Fruit fly (Drosophila melanogaster) whole organism, embryonic: ENCODE results near the gene Ac76E.

ENCODE experiments used
- CG10366 ChIP-seq: fragments of 200-800 bp; sonication (Bioruptor generic); IDR thresholded peaks from 2 replicates; pipeline ENCODE4 v1.3.6; 2022; ENCODE audit warnings: missing biosample characterization, missing genetic modification characterization
- CG11504 ChIP-seq: fragments of 200-800 bp; sonication (Bioruptor generic); optimal IDR thresholded peaks from 3 replicates; lab custom pipeline; 2019; ENCODE audit warnings: missing biosample characterization, mild to moderate bottlenecking, missing genetic modification characterization, moderate library complexity
- CG3281 ChIP-seq: fragments of 200-800 bp; sonication (Bioruptor generic); optimal IDR thresholded peaks from 3 replicates; lab custom pipeline; 2017; ENCODE audit warnings: missing biosample characterization, mild to moderate bottlenecking, missing genetic modification characterization
- CG7928 ChIP-seq: fragments of 200-800 bp; sonication (Bioruptor generic); optimal IDR thresholded peaks from 2 replicates; lab custom pipeline; 2017; ENCODE audit warnings: missing biosample characterization, mild to moderate bottlenecking, missing genetic modification characterization
- CG9215 ChIP-seq: fragments of 200-800 bp; sonication (Bioruptor generic); IDR thresholded peaks from 2 replicates; pipeline ENCODE4 v1.3.6; 2022; ENCODE audit warnings: missing biosample characterization, missing genetic modification characterization
- TFAM ChIP-seq: fragments of 200-800 bp; sonication (Bioruptor generic); optimal IDR thresholded peaks from 2 replicates; lab custom pipeline; 2017; ENCODE audit warnings: missing biosample characterization, missing genetic modification characterization, inconsistent platforms
- crp ChIP-seq, 2 experiments: fragments of 200-800 bp; sonication (Bioruptor generic); optimal IDR thresholded peaks; 2 replicates in 1 of 2; 3 replicates in 1 of 2; lab custom pipeline; 2017; ENCODE audit warnings: missing biosample characterization in 2 of 2, missing genetic modification characterization in 2 of 2, mild to moderate bottlenecking in 1 of 2, moderate library complexity in 1 of 2
- danr ChIP-seq: fragments of 200-800 bp; sonication (Bioruptor generic); IDR thresholded peaks from 2 replicates; pipeline ENCODE4 v1.3.6; 2022; ENCODE audit warnings: missing biosample characterization, missing genetic modification characterization
- fd96Cb ChIP-seq: fragments of 200-800 bp; sonication (Bioruptor generic); optimal IDR thresholded peaks from 2 replicates; lab custom pipeline; 2018; ENCODE audit warnings: missing biosample characterization, mild to moderate bottlenecking, missing genetic modification characterization, moderate library complexity
- ham ChIP-seq: fragments of 200-800 bp; sonication (Bioruptor generic); IDR thresholded peaks from 2 replicates; pipeline ENCODE4 v1.3.6; 2022; ENCODE audit warnings: missing biosample characterization, missing genetic modification characterization
- lov ChIP-seq, 2 experiments: fragments of 200-800 bp in 1 of 2; fragments of >200 bp in 1 of 2; sonication (Bioruptor generic) in 1 of 2; IDR thresholded peaks in 1 of 2; optimal IDR thresholded peaks in 1 of 2; 2 replicates in 1 of 2; 3 replicates in 1 of 2; pipeline versions ENCODE4 v1.3.6 to Lab custom; 2017 to 2022; ENCODE audit warnings: missing biosample characterization in 1 of 2, missing genetic modification characterization in 1 of 2
- stwl ChIP-seq: fragments of 200-800 bp; sonication (Bioruptor generic); optimal IDR thresholded peaks from 3 replicates; lab custom pipeline; 2018; ENCODE audit warnings: missing biosample characterization, mild to moderate bottlenecking, missing genetic modification characterization, moderate library complexity

DNA sequence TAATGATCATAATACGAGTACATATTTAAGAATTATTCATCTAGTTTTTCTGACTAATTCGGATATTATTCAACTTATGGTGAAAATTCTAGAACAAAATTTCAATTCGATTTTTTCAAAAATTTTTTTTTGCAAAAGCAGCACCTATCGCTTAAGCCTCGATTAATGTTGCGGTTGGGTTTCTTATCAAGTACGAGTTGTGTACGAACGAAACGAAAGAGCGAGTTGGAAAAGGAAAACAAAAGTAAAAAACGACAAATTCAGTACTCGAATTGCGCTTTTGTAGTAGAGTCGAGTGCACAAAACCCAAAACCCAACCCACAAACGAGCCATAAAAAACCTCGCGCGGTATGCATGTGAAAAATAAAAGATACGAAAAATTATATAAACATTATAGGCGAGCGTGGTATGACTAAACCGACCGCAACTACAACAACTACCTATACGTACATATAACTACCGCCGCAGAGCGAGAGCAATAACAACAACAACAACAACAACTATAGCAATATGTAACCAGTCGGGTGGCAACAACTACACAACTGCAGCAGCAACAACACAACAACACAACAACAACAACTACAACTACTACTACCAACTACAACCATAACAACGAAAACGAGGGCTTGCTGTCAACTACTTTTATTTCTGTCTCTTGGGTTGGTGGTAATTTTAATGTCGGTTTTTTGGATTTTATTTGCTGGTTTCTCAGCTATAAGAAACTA, 34.5 kb upstream of the Ac76E start:
- no peak for TF ChIP-seq TFAM (GFP tag; lab: Kevin White, UChicago)
- no peak for TF ChIP-seq danr
- no peak for TF ChIP-seq CG3281 (GFP tag; lab: Kevin White, UChicago)
- TF ChIP-seq lov (optimal IDR thresholded peaks at IDR 0.05; lab: Kevin White, UChicago): no peak
- no peak for TF ChIP-seq lov (GFP tag; IDR thresholded peaks at IDR 0.05; lab: Robert Waterston, UW)
- TF ChIP-seq CG7928 (GFP tag; lab: Kevin White, UChicago): no peak
- TF ChIP-seq fd96Cb (tag; lab: Kevin White, UChicago): no peak
- TF ChIP-seq CG9215 (GFP tag; lab: Robert Waterston, UW): no peak
- no peak for TF ChIP-seq ham (GFP tag; lab: Robert Waterston, UW)
- no peak for TF ChIP-seq CG11504 (tag; lab: Kevin White, UChicago)
- TF ChIP-seq crp (GFP tag; optimal IDR thresholded peaks at IDR 0.05; lab: Kevin White, UChicago): no peak
- no peak for TF ChIP-seq CG10366 (GFP tag; lab: Robert Waterston, UW)
- no peak for TF ChIP-seq stwl (tag; lab: Kevin White, UChicago)
